Fruit fly (Drosophila melanogaster) whole organism, embryonic: ENCODE results near the gene mio.

Experiments
- Ada2b ChIP-seq: fragments of 200-800 bp; sonication (Bioruptor generic); IDR thresholded peaks from 2 replicates; pipeline ENCODE4 v1.3.6; 2022; ENCODE audit warnings: missing biosample characterization, missing genetic modification characterization
- Atf-2 ChIP-seq: fragments of 200-800 bp; sonication (Bioruptor generic); optimal IDR thresholded peaks from 2 replicates; lab custom pipeline; 2016; ENCODE audit warnings: missing biosample characterization, missing genetic modification characterization
- Blimp-1 ChIP-seq: fragments of 200-800 bp; sonication (Bioruptor generic); optimal IDR thresholded peaks from 3 replicates; lab custom pipeline; 2018; ENCODE audit warnings: missing biosample characterization, missing genetic modification characterization, mild to moderate bottlenecking, moderate library complexity, missing genetic modification reagents
- CG12391 ChIP-seq: fragments of 200-800 bp; sonication (Bioruptor generic); optimal IDR thresholded peaks from 3 replicates; lab custom pipeline; 2018; ENCODE audit warnings: missing biosample characterization, mild to moderate bottlenecking, missing genetic modification characterization, moderate library complexity
- CG12744 ChIP-seq: fragments of 200-800 bp; sonication (Bioruptor generic); optimal IDR thresholded peaks from 2 replicates; lab custom pipeline; 2016; ENCODE audit warnings: missing biosample characterization, missing genetic modification characterization
- CG12942 ChIP-seq: fragments of 200-800 bp; sonication (Bioruptor generic); optimal IDR thresholded peaks from 3 replicates; lab custom pipeline; 2016; ENCODE audit warnings: missing biosample characterization, missing genetic modification characterization
- CG17186 ChIP-seq: fragments of 200-800 bp; sonication (Bioruptor generic); optimal IDR thresholded peaks from 3 replicates; lab custom pipeline; 2017; ENCODE audit warnings: missing biosample characterization, missing genetic modification reagents, missing genetic modification characterization
- CG3281 ChIP-seq: fragments of 200-800 bp; sonication (Bioruptor generic); optimal IDR thresholded peaks from 3 replicates; lab custom pipeline; 2017; ENCODE audit warnings: missing biosample characterization, mild to moderate bottlenecking, missing genetic modification characterization
- CG3726 ChIP-seq: fragments of 200-800 bp; sonication (Bioruptor generic); IDR thresholded peaks from 3 replicates; pipeline ENCODE4, ENCODE4 v1.3.6; 2022; ENCODE audit warnings: missing biosample characterization, missing genetic modification characterization
- CG4282 ChIP-seq: fragments of 200-800 bp; sonication (Bioruptor generic); optimal IDR thresholded peaks from 2 replicates; lab custom pipeline; 2016; ENCODE audit warnings: missing biosample characterization, missing genetic modification characterization
- CG4424 ChIP-seq: fragments of 200-800 bp; sonication (Bioruptor generic); optimal IDR thresholded peaks from 3 replicates; lab custom pipeline; 2016; ENCODE audit warnings: missing biosample characterization, missing genetic modification characterization
- CG4820 ChIP-seq: fragments of 200-800 bp; sonication (Bioruptor generic); optimal IDR thresholded peaks from 3 replicates; lab custom pipeline; 2016; ENCODE audit warnings: missing biosample characterization, missing genetic modification characterization
- CG7372 ChIP-seq: fragments of 200-800 bp; sonication (Bioruptor generic); IDR thresholded peaks from 2 replicates; pipeline ENCODE4 v1.3.6; 2022; ENCODE audit warnings: missing biosample characterization, missing genetic modification characterization
- CG7745 ChIP-seq: fragments of 200-800 bp; sonication (Bioruptor generic); optimal IDR thresholded peaks from 2 replicates; lab custom pipeline; 2018; ENCODE audit warnings: missing biosample characterization, mild to moderate bottlenecking, missing genetic modification characterization, moderate library complexity
- CG8359 ChIP-seq: fragments of 200-800 bp; sonication (Bioruptor generic); optimal IDR thresholded peaks from 2 replicates; lab custom pipeline; 2017; ENCODE audit warnings: missing biosample characterization, mild to moderate bottlenecking, missing genetic modification characterization, borderline replicate concordance
- CG9876 ChIP-seq: fragments of 200-800 bp; sonication (Bioruptor generic); optimal IDR thresholded peaks from 2 replicates; lab custom pipeline; 2016; ENCODE audit warnings: missing biosample characterization, missing genetic modification characterization
- CkIIα-i1 ChIP-seq: fragments of 200-800 bp; sonication (Bioruptor generic); IDR thresholded peaks from 2 replicates; pipeline ENCODE4 v1.3.6; 2022; ENCODE audit warnings: missing biosample characterization, missing genetic modification characterization
- CoRest ChIP-seq: fragments of 200-800 bp; sonication (Bioruptor generic); optimal IDR thresholded peaks from 3 replicates; lab custom pipeline; 2018; ENCODE audit warnings: missing biosample characterization, mild to moderate bottlenecking, missing genetic modification characterization, moderate library complexity
- D ChIP-seq, 2 experiments: fragments of 200-800 bp in 1 of 2; fragments of >200 bp in 1 of 2; sonication (Bioruptor generic) in 1 of 2; optimal IDR thresholded peaks; 2 replicates in 1 of 2; 3 replicates in 1 of 2; lab custom pipeline; 2017; ENCODE audit warnings: mild to moderate bottlenecking in 1 of 2, missing biosample characterization in 1 of 2, missing genetic modification characterization in 1 of 2, missing genetic modification reagents in 1 of 2
- D19B ChIP-seq: fragments of 200-800 bp; sonication (Bioruptor generic); optimal IDR thresholded peaks from 2 replicates; lab custom pipeline; 2017; ENCODE audit warnings: missing biosample characterization, mild to moderate bottlenecking, missing genetic modification characterization
- Deaf1 ChIP-seq: fragments of 200-800 bp; optimal IDR thresholded peaks from 3 replicates; lab custom pipeline; 2019; ENCODE audit warnings: missing biosample characterization, mild to moderate bottlenecking, missing genetic modification characterization, moderate library complexity
- Doc2 ChIP-seq: fragments of 200-800 bp; sonication (Bioruptor generic); IDR thresholded peaks from 2 replicates; pipeline ENCODE4 v1.3.6; 2022; ENCODE audit warnings: missing biosample characterization, missing genetic modification characterization
- Dref ChIP-seq: fragments of 200-800 bp; sonication (Bioruptor generic); IDR thresholded peaks from 2 replicates; pipeline ENCODE4 v1.3.6; 2022; ENCODE audit warnings: missing biosample characterization, missing genetic modification characterization
- Elba2 ChIP-seq: fragments of 200-800 bp; sonication (Bioruptor generic); optimal IDR thresholded peaks from 3 replicates; lab custom pipeline; 2016; ENCODE audit warnings: missing biosample characterization, missing genetic modification characterization
- GATAe ChIP-seq: fragments of 200-800 bp; sonication (Bioruptor generic); conservative IDR thresholded peaks from 2 replicates; pipeline ENCODE4 v1.3.6; 2022; ENCODE audit warnings: missing biosample characterization, missing genetic modification characterization
- H15 ChIP-seq: fragments of 200-800 bp; sonication (Bioruptor generic); IDR thresholded peaks from 3 replicates; pipeline ENCODE4 v1.3.6; 2022; ENCODE audit warnings: missing biosample characterization, missing genetic modification characterization
- Jarid2 ChIP-seq: fragments of 200-800 bp; sonication (Bioruptor generic); optimal IDR thresholded peaks from 3 replicates; lab custom pipeline; 2017; ENCODE audit warnings: mild to moderate bottlenecking, missing biosample characterization, missing genetic modification reagents, missing genetic modification characterization
- MTF-1 ChIP-seq: fragments of 200-800 bp; sonication (Bioruptor generic); optimal IDR thresholded peaks from 2 replicates; lab custom pipeline; 2018; ENCODE audit warnings: missing biosample characterization, mild to moderate bottlenecking, missing genetic modification characterization, borderline replicate concordance
- Mes4 ChIP-seq: fragments of 200-800 bp; sonication (Bioruptor generic); optimal IDR thresholded peaks from 2 replicates; lab custom pipeline; 2016; ENCODE audit warnings: missing biosample characterization, missing genetic modification characterization
- NC2α ChIP-seq: fragments of 200-800 bp; sonication (Bioruptor generic); optimal IDR thresholded peaks from 2 replicates; lab custom pipeline; 2016; ENCODE audit warnings: missing biosample characterization, missing genetic modification characterization
- NK7.1 ChIP-seq: fragments of 200-800 bp; sonication (Bioruptor generic); optimal IDR thresholded peaks from 3 replicates; lab custom pipeline; 2016; ENCODE audit warnings: missing biosample characterization, missing genetic modification characterization
- Opbp ChIP-seq: fragments of 200-800 bp; sonication (Bioruptor generic); IDR thresholded peaks from 3 replicates; pipeline ENCODE4 v1.3.6; 2022; ENCODE audit warnings: missing biosample characterization, missing genetic modification characterization; ENCODE audit not compliant: partially characterized antibody
- Rx ChIP-seq: fragments of 200-800 bp; sonication (Bioruptor generic); IDR thresholded peaks from 2 replicates; pipeline ENCODE4 v1.3.6; 2022; ENCODE audit warnings: missing biosample characterization, missing genetic modification characterization
- Scr ChIP-seq: fragments of 200-800 bp; sonication (Bioruptor generic); IDR thresholded peaks from 2 replicates; pipeline ENCODE4 v1.3.6; 2022; ENCODE audit warnings: missing biosample characterization, missing genetic modification characterization; ENCODE audit not compliant: partially characterized antibody
- Sox102F ChIP-seq: fragments of 200-800 bp; sonication (Bioruptor generic); optimal IDR thresholded peaks from 2 replicates; lab custom pipeline; 2018; ENCODE audit warnings: missing biosample characterization, mild to moderate bottlenecking, missing genetic modification characterization, moderate library complexity
- Taf1 ChIP-seq: fragments of 200-800 bp; sonication (Bioruptor generic); IDR thresholded peaks from 2 replicates; pipeline ENCODE4 v1.3.6; 2022; ENCODE audit warnings: missing biosample characterization, missing genetic modification characterization
- chn ChIP-seq: fragments of 200-800 bp; sonication (Bioruptor generic); optimal IDR thresholded peaks from 2 replicates; lab custom pipeline; 2016; ENCODE audit warnings: missing biosample characterization, missing genetic modification characterization
- crp ChIP-seq, 2 experiments: fragments of 200-800 bp; sonication (Bioruptor generic); optimal IDR thresholded peaks; 2 replicates in 1 of 2; 3 replicates in 1 of 2; lab custom pipeline; 2017; ENCODE audit warnings: missing biosample characterization in 2 of 2, missing genetic modification characterization in 2 of 2, mild to moderate bottlenecking in 1 of 2, moderate library complexity in 1 of 2
- fd102C ChIP-seq: fragments of 200-800 bp; sonication (Bioruptor generic); optimal IDR thresholded peaks from 2 replicates; lab custom pipeline; 2018; ENCODE audit warnings: missing biosample characterization, mild to moderate bottlenecking, missing genetic modification characterization, moderate library complexity
- klu ChIP-seq: fragments of 200-800 bp; sonication (Bioruptor generic); IDR thresholded peaks from 2 replicates; pipeline ENCODE4 v1.3.6; 2022; ENCODE audit warnings: missing biosample characterization, missing genetic modification characterization
- lab ChIP-seq: fragments of 200-800 bp; sonication (Bioruptor generic); optimal IDR thresholded peaks from 3 replicates; lab custom pipeline; 2017; ENCODE audit warnings: missing biosample characterization, missing genetic modification characterization, mild to moderate bottlenecking, moderate library complexity, missing genetic modification reagents
- lov ChIP-seq, 2 experiments: fragments of 200-800 bp in 1 of 2; fragments of >200 bp in 1 of 2; sonication (Bioruptor generic) in 1 of 2; IDR thresholded peaks in 1 of 2; optimal IDR thresholded peaks in 1 of 2; 2 replicates in 1 of 2; 3 replicates in 1 of 2; pipeline versions ENCODE4 v1.3.6 to Lab custom; 2017 to 2022; ENCODE audit warnings: missing biosample characterization in 1 of 2, missing genetic modification characterization in 1 of 2
- mam ChIP-seq: fragments of 200-800 bp; sonication (Bioruptor generic); optimal IDR thresholded peaks from 3 replicates; lab custom pipeline; 2016; ENCODE audit warnings: missing biosample characterization, missing genetic modification characterization
- nerfin-1 ChIP-seq: fragments of 200-800 bp; sonication (Bioruptor generic); optimal IDR thresholded peaks from 3 replicates; lab custom pipeline; 2019; ENCODE audit warnings: missing biosample characterization, mild to moderate bottlenecking, missing genetic modification characterization, moderate library complexity
- pzg ChIP-seq: fragments of 200-800 bp; sonication (Bioruptor generic); optimal IDR thresholded peaks from 3 replicates; lab custom pipeline; 2018; ENCODE audit warnings: missing biosample characterization, mild to moderate bottlenecking, missing genetic modification characterization, moderate library complexity
- ro ChIP-seq: fragments of 200-800 bp; sonication (Bioruptor generic); IDR thresholded peaks from 2 replicates; pipeline ENCODE4 v1.3.6; 2022; ENCODE audit warnings: missing biosample characterization, missing genetic modification characterization
- salm ChIP-seq: fragments of 200-800 bp; sonication (Bioruptor generic); optimal IDR thresholded peaks from 2 replicates; lab custom pipeline; 2018; ENCODE audit warnings: missing biosample characterization, mild to moderate bottlenecking, missing genetic modification characterization
- sna ChIP-seq: fragments of 200-800 bp; sonication (Bioruptor generic); IDR thresholded peaks from 2 replicates; pipeline ENCODE4 v1.3.6; 2022; ENCODE audit warnings: missing biosample characterization, missing genetic modification characterization; ENCODE audit not compliant: partially characterized antibody

The mio gene

DNA sequence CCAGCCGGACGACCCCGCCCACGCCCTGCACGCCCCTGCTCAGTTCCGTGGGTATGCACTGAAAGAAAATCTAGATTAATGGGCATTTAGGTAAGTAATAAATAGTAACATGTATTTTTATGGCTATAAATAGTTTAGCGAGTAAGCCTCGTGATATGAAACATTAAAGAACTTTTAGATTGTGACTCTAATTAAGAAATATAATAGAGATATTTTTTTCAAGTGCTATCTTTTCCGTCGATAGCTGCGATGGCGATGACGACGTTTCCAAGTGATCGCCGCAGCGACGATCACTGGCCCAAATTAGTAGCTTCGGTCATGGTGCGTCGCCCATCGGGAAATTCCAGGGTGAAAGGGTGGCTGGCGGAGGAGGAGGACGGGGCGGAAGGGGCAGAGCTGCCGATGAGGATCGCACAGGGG, 37.0 kb upstream of the mio start (continued):
- TF ChIP-seq Deaf1 (tag; lab: Kevin White, UChicago), result peak; percentile 73
- TF ChIP-seq CG3281 (GFP tag; lab: Kevin White, UChicago), result peak; percentile 81
- TF ChIP-seq CG7745 (tag; lab: Kevin White, UChicago), result peak; percentile 19
- peak; percentile 73 for TF ChIP-seq CG12744 (GFP tag; lab: Kevin White, UChicago)
- peak; percentile 76 for TF ChIP-seq CG8359 (GFP tag; lab: Kevin White, UChicago)
- no peak for TF ChIP-seq Opbp (GFP tag; lab: Robert Waterston, UW)
- TF ChIP-seq ro (GFP tag; lab: Robert Waterston, UW), result peak; percentile 62; the same call in 1 of the 2 replicates
- peak; percentile 44; the same call in 1 of the 2 replicates for TF ChIP-seq Taf1 (GFP tag; lab: Robert Waterston, UW)
- TF ChIP-seq GATAe, result peak; percentile 62
- TF ChIP-seq D (optimal IDR thresholded peaks at IDR 0.05; lab: Kevin White, UChicago), result no peak
- TF ChIP-seq D (GFP tag; optimal IDR thresholded peaks at IDR 0.05; lab: Kevin White, UChicago), result peak; percentile 92
- peak; percentile 64 for TF ChIP-seq klu (GFP tag; lab: Robert Waterston, UW)
- peak; percentile 91 for TF ChIP-seq salm
- TF ChIP-seq lov (optimal IDR thresholded peaks at IDR 0.05; lab: Kevin White, UChicago), result no peak
- TF ChIP-seq lov (GFP tag; IDR thresholded peaks at IDR 0.05; lab: Robert Waterston, UW), result peak; percentile 89
- TF ChIP-seq pzg (GFP tag; lab: Kevin White, UChicago), result no peak
- peak; percentile 21 for TF ChIP-seq D19B
- peak; percentile 80 for TF ChIP-seq fd102C (GFP tag; lab: Kevin White, UChicago)
- TF ChIP-seq MTF-1 (GFP tag; lab: Kevin White, UChicago), result peak; percentile 84
- TF ChIP-seq Sox102F (GFP tag; lab: Kevin White, UChicago), result peak; percentile 96
- peak; percentile 61 for TF ChIP-seq mam
- peak; percentile 92 for TF ChIP-seq lab
- peak; percentile 86 for TF ChIP-seq Rx (GFP tag; lab: Robert Waterston, UW)
- TF ChIP-seq Mes4 (GFP tag; lab: Kevin White, UChicago), result peak; percentile 76
- TF ChIP-seq NK7.1 (GFP tag; lab: Kevin White, UChicago), result peak; percentile 61
- TF ChIP-seq Dref (GFP tag; lab: Robert Waterston, UW), result no peak
- TF ChIP-seq Doc2 (GFP tag; lab: Robert Waterston, UW), result 0 out of 2 replicates have a peak, but pooled peaks have one; percentile 17
- peak; percentile 74 for TF ChIP-seq CG17186 (GFP tag; lab: Kevin White, UChicago)
- TF ChIP-seq NC2α (GFP tag; lab: Kevin White, UChicago), result peak; percentile 50
- TF ChIP-seq H15 (GFP tag; lab: Robert Waterston, UW), result peak; percentile 88
- peak; percentile 89 for TF ChIP-seq CG4820 (GFP tag; lab: Kevin White, UChicago)
- TF ChIP-seq sna (GFP tag; lab: Robert Waterston, UW), result no peak
- peak; percentile 88 for TF ChIP-seq CG4424
- peak; percentile 87 for TF ChIP-seq CG7372 (GFP tag; lab: Robert Waterston, UW)
- TF ChIP-seq crp (GFP tag; optimal IDR thresholded peaks at IDR 0.05; lab: Kevin White, UChicago), result peak in 1 of 2 experiments; percentile 37
- TF ChIP-seq Elba2, result peak; percentile 29
- peak; percentile 90 for TF ChIP-seq nerfin-1 (tag; lab: Kevin White, UChicago)
- TF ChIP-seq CG4282 (GFP tag; lab: Kevin White, UChicago), result no peak
- TF ChIP-seq CG12942 (GFP tag; lab: Kevin White, UChicago), result peak; percentile 82
- TF ChIP-seq chn (GFP tag; lab: Kevin White, UChicago), result peak; percentile 79
- peak; percentile 34 for TF ChIP-seq CG9876 (GFP tag; lab: Kevin White, UChicago)
- peak; percentile 57 for TF ChIP-seq Jarid2 (GFP tag; lab: Kevin White, UChicago)
- no peak for TF ChIP-seq Scr
- TF ChIP-seq CkIIα-i1 (GFP tag; lab: Robert Waterston, UW), result peak; percentile 62
- peak; percentile 77; the same call in 2 of the 3 replicates for TF ChIP-seq CG3726
- TF ChIP-seq Blimp-1 (GFP tag; lab: Kevin White, UChicago), result peak; percentile 94
- TF ChIP-seq Atf-2 (GFP tag; lab: Kevin White, UChicago), result peak; percentile 61
- TF ChIP-seq CoRest (tag; lab: Kevin White, UChicago), result peak; percentile 86
- peak; percentile 91 for TF ChIP-seq Ada2b
- peak; percentile 94 for TF ChIP-seq CG12391 (tag; lab: Kevin White, UChicago)
